Fruit fly (Drosophila melanogaster): ENCODE measurements around the gene CG7202.

- TF ChIP-seq CG5204 (GFP tag; optimal IDR thresholded peaks at IDR 0.05) (no peak), CG12768 (GFP tag; optimal IDR thresholded peaks at IDR 0.05) (no peak), CG14711 (tag; optimal IDR thresholded peaks at IDR 0.05) (no peak), Clk (GFP tag; optimal IDR thresholded peaks at IDR 0.05) (no peak), CG11617 (GFP tag; optimal IDR thresholded peaks at IDR 0.05) (no peak), CG7101 (tag; optimal IDR thresholded peaks at IDR 0.05) (no peak)
Measured at dm6 chr3L:21476429-21477006, 16.1 kb downstream of the CG7202 start, which contains the start of gene croc.

Measured in whole organism, adult.